Fruit fly (Drosophila melanogaster): ENCODE measurements around the gene mesh.

The mesh gene

dm6 chr3R:31218214-31218876, 22.8 kb upstream of the mesh start (continued):
- peak; percentile 4 for TF ChIP-seq pzg (GFP tag; optimal IDR thresholded peaks at IDR 0.05)
- no peak for TF ChIP-seq grn (GFP tag; optimal IDR thresholded peaks at IDR 0.05)
- TF ChIP-seq grau (tag; optimal IDR thresholded peaks at IDR 0.05), result peak; percentile 22
- peak; percentile 19 for TF ChIP-seq CG4617 (GFP tag; optimal IDR thresholded peaks at IDR 0.05; ENCODE audit: borderline replicate concordance)
- no peak for TF ChIP-seq dimm (GFP tag; IDR thresholded peaks at IDR 0.05)
- no peak for TF ChIP-seq Eip74EF (GFP tag; optimal IDR thresholded peaks at IDR 0.05)
- TF ChIP-seq lola (GFP tag; optimal IDR thresholded peaks at IDR 0.05), result no peak
- peak; percentile 3 for TF ChIP-seq CG34376 (GFP tag; optimal IDR thresholded peaks at IDR 0.05)
- peak; percentile 9 for TF ChIP-seq Dek (tag; optimal IDR thresholded peaks at IDR 0.05)
- TF ChIP-seq Dad (GFP tag; optimal IDR thresholded peaks at IDR 0.05), result no peak
- no peak for TF ChIP-seq CG11723 (GFP tag; optimal IDR thresholded peaks at IDR 0.05)
- peak; percentile 55 for TF ChIP-seq sug (tag; optimal IDR thresholded peaks at IDR 0.05)
- peak; percentile 14 for TF ChIP-seq abd-A (tag; optimal IDR thresholded peaks at IDR 0.05)
- TF ChIP-seq mld (GFP tag; IDR thresholded peaks at IDR 0.05; ENCODE audit: partially characterized antibody), result no peak
- TF ChIP-seq Med (GFP tag), result peak; percentile 67
- peak; percentile 96 for TF ChIP-seq YL-1 (GFP tag; optimal IDR thresholded peaks at IDR 0.05)
- no peak for TF ChIP-seq scrt (GFP tag; optimal IDR thresholded peaks at IDR 0.05)
- TF ChIP-seq CG6254 (GFP tag; optimal IDR thresholded peaks at IDR 0.05), result peak; percentile 50
- no peak for TF ChIP-seq CG14710 (tag; optimal IDR thresholded peaks at IDR 0.05)
- TF ChIP-seq Hsf (GFP tag; optimal IDR thresholded peaks at IDR 0.05), result no peak
- TF ChIP-seq CG2116 (GFP tag; optimal IDR thresholded peaks at IDR 0.05), result peak; percentile 25
- TF ChIP-seq crol (GFP tag; IDR thresholded peaks at IDR 0.05), result no peak
- TF ChIP-seq zen2 (GFP tag; IDR thresholded peaks at IDR 0.05; ENCODE audit: partially characterized antibody), result no peak
- TF ChIP-seq CG12299 (tag; optimal IDR thresholded peaks at IDR 0.05), result peak; percentile 6
- TF ChIP-seq CG7928 (GFP tag; optimal IDR thresholded peaks at IDR 0.05), result no peak
- TF ChIP-seq CG18619 (GFP tag; optimal IDR thresholded peaks at IDR 0.05), result no peak
- peak; percentile 1 for TF ChIP-seq salm (tag; optimal IDR thresholded peaks at IDR 0.05)
- TF ChIP-seq CG17186 (GFP tag; optimal IDR thresholded peaks at IDR 0.05), result peak; percentile 22
- no peak for TF ChIP-seq caup (GFP tag; optimal IDR thresholded peaks at IDR 0.05; ENCODE audit: severe bottlenecking)
- TF ChIP-seq rib (GFP tag; IDR thresholded peaks at IDR 0.05), result no peak
- TF ChIP-seq nerfin-1 (tag; optimal IDR thresholded peaks at IDR 0.05), result peak; percentile 89
- peak; percentile 100 for TF ChIP-seq bigmax (GFP tag; optimal IDR thresholded peaks at IDR 0.05)
- no peak for TF ChIP-seq nerfin-2 (GFP tag; IDR thresholded peaks at IDR 0.05; ENCODE audit: partially characterized antibody)
- TF ChIP-seq CG8478 (optimal IDR thresholded peaks at IDR 0.05), result no peak
- TF ChIP-seq CG10543 (GFP tag; optimal IDR thresholded peaks at IDR 0.05), result peak; percentile 50
- peak; percentile 11 for TF ChIP-seq CG1603 (tag; optimal IDR thresholded peaks at IDR 0.05)
- peak; percentile 47 for TF ChIP-seq CG17385 (GFP tag; optimal IDR thresholded peaks at IDR 0.05)
- no peak for TF ChIP-seq dmrt99B (tag; optimal IDR thresholded peaks at IDR 0.05)
- no peak for TF ChIP-seq aop (GFP tag; IDR thresholded peaks at IDR 0.05)
- TF ChIP-seq CG13296 (GFP tag; optimal IDR thresholded peaks at IDR 0.05), result peak; percentile 4
- no peak for TF ChIP-seq zfh1 (GFP tag; IDR thresholded peaks at IDR 0.05)
- TF ChIP-seq Fer1 (GFP tag; optimal IDR thresholded peaks at IDR 0.05), result peak; percentile 6
- TF ChIP-seq MESR4 (GFP tag; optimal IDR thresholded peaks at IDR 0.05), result peak; percentile 49
- TF ChIP-seq hbn (GFP tag; IDR thresholded peaks at IDR 0.05; ENCODE audit: partially characterized antibody), result no peak
- no peak for TF ChIP-seq CG18599 (GFP tag; optimal IDR thresholded peaks at IDR 0.05)
- no peak for TF ChIP-seq Abd-B (GFP tag; optimal IDR thresholded peaks at IDR 0.05)
- no peak for TF ChIP-seq ewg (GFP tag; optimal IDR thresholded peaks at IDR 0.05)
- no peak for TF ChIP-seq Ptx1 (GFP tag; IDR thresholded peaks at IDR 0.05)
